Worm (Caenorhabditis elegans): ENCODE data around the gene ZK1098.9.

DNA sequence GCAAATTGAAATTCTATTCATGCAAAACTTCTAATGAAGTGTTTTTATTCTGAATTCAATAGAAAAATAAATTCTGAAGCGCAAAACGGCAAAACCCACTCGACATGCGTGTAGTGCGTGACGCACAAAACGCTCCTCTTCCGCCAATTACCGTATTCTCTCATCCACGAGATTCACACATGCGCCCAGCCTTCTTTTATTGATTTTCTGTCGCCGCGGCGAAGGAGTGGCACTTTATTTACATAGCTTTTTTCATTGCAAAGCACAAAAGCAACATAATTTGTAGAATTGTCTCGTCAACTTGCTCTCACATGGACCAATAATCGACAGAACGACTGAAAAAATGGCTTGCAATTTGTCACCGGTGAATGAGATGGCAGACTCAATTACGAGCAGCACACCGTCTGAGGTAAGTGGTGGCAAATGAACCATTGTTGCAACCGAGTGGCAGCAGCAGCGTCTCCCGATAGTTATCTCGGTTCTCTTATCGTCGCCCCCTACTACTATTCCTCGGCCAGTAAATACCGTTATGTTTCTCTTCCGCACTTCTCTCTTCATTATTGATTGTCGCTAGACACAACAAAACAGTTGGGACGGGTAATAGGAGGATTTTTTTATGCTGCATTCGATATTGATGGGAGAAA, 1.9 kb downstream of the ZK1098.9 start, which contains the start of gene unc-16:
- TF ChIP-seq ets-7 (tag; optimal IDR thresholded peaks at IDR 0.05) (no peak), aly-1 (tag; optimal IDR thresholded peaks at IDR 0.05) (no peak), flt-1 (GFP tag; IDR thresholded peaks at IDR 0.05) (no peak), tbx-11 (GFP tag; IDR thresholded peaks at IDR 0.05) (no peak), ama-1 (optimal IDR thresholded peaks at IDR 0.05) (no peak), pes-1 (GFP tag; IDR thresholded peaks at IDR 0.05) (0 out of 2 replicates have a peak, but pooled peaks have one; percentile 17), hmg-4 (GFP tag; optimal IDR thresholded peaks at IDR 0.05) (peak; percentile 19), tra-4 (tag; optimal IDR thresholded peaks at IDR 0.05) (no peak), ceh-36 (tag; optimal IDR thresholded peaks at IDR 0.05) (no peak)

All from whole organism, early embryonic.